Worm (Caenorhabditis elegans) whole organism, young adult: ENCODE data around the gene T26A5.2.

Experiments used
- B0035.1 ChIP-seq: sonication (generic microtip); optimal IDR thresholded peaks from 2 replicates; lab custom pipeline; 2016; ENCODE audit warnings: missing genetic modification characterization, mild to moderate bottlenecking, missing compliant biosample characterization, missing genotype, missing genetic modification reagents
- C06A6.2 ChIP-seq: fragments of 200-800 bp; sonication (Bioruptor generic); conservative IDR thresholded peaks from 2 replicates; pipeline ENCODE4 v1.3.6; 2022; ENCODE audit warnings: missing genetic modification characterization, missing compliant biosample characterization
- F22D6.2 ChIP-seq: sonication (generic microtip); optimal IDR thresholded peaks from 2 replicates; lab custom pipeline; 2016; ENCODE audit warnings: mild to moderate bottlenecking, missing genetic modification characterization, missing compliant biosample characterization
- F33H1.4 ChIP-seq: fragments of 200-800 bp; sonication (Bioruptor generic); IDR thresholded peaks from 2 replicates; pipeline ENCODE4 v1.3.6; 2022; ENCODE audit warnings: missing genetic modification reagents, missing genetic modification characterization, missing compliant biosample characterization
- F37B4.10 ChIP-seq: fragments of 200-800 bp; sonication (Bioruptor generic); IDR thresholded peaks from 2 replicates; pipeline ENCODE4 v1.3.6; 2022; ENCODE audit warnings: missing genetic modification characterization, missing compliant biosample characterization
- F49E8.2 ChIP-seq: sonication (generic microtip); optimal IDR thresholded peaks from 3 replicates; lab custom pipeline; 2017; ENCODE audit warnings: missing genetic modification characterization, mild to moderate bottlenecking, missing compliant biosample characterization, antibody characterized with exemption, moderate library complexity; ENCODE audit not compliant: insufficient read depth
- F57A8.1 ChIP-seq: fragments of 200-800 bp; sonication (Bioruptor generic); optimal IDR thresholded peaks from 2 replicates; lab custom pipeline; 2018; ENCODE audit warnings: mild to moderate bottlenecking, missing genetic modification characterization, moderate library complexity, missing compliant biosample characterization
- Y53F4B.3 ChIP-seq: fragments of 200-800 bp; sonication (Bioruptor generic); IDR thresholded peaks from 2 replicates; pipeline ENCODE4 v1.3.6; 2022; ENCODE audit warnings: missing genetic modification reagents, missing genetic modification characterization, missing compliant biosample characterization
- Y79H2A.3 ChIP-seq: fragments of 200-800 bp; sonication (Bioruptor generic); conservative IDR thresholded peaks from 2 replicates; pipeline ENCODE4 v1.3.6; 2022; ENCODE audit warnings: missing genetic modification reagents, missing genetic modification characterization, missing compliant biosample characterization
- athp-1 ChIP-seq: sonication (generic microtip); optimal IDR thresholded peaks from 2 replicates; lab custom pipeline; 2017; ENCODE audit warnings: mild to moderate bottlenecking, missing genetic modification characterization, missing compliant biosample characterization
- attf-6 ChIP-seq: fragments of 200-800 bp; sonication (Bioruptor generic); IDR thresholded peaks from 2 replicates; pipeline ENCODE4 v1.3.6; 2022; ENCODE audit warnings: missing genetic modification reagents, missing genetic modification characterization, missing compliant biosample characterization
- bed-1 ChIP-seq: fragments of 200-800 bp; sonication (Bioruptor generic); IDR thresholded peaks from 2 replicates; pipeline ENCODE4 v1.3.6; 2022; ENCODE audit warnings: missing genetic modification reagents, missing genetic modification characterization, missing compliant biosample characterization
- cebp-1 ChIP-seq, 2 experiments: fragments of 200-800 bp in 1 of 2; sonication (Bioruptor generic) in 1 of 2; sonication (generic microtip) in 1 of 2; IDR thresholded peaks in 1 of 2; optimal IDR thresholded peaks in 1 of 2; 2 replicates each; pipeline versions ENCODE4 v1.3.6 to Lab custom; 2017 to 2022; ENCODE audit warnings: missing compliant biosample characterization in 2 of 2, missing genetic modification characterization in 2 of 2, mild to moderate bottlenecking in 1 of 2, missing genetic modification reagents in 1 of 2, moderate library complexity in 1 of 2
- cebp-2 ChIP-seq: fragments of 200-800 bp; sonication (Bioruptor generic); IDR thresholded peaks from 2 replicates; pipeline ENCODE4 v1.3.6; 2022; ENCODE audit warnings: missing genetic modification characterization, missing compliant biosample characterization
- ceh-79 ChIP-seq: sonication (generic microtip); optimal IDR thresholded peaks from 2 replicates; lab custom pipeline; 2017; ENCODE audit warnings: mild to moderate bottlenecking, missing genetic modification characterization, missing compliant biosample characterization
- chd-7 ChIP-seq: sonication (generic microtip); optimal IDR thresholded peaks from 2 replicates; lab custom pipeline; 2016; ENCODE audit warnings: mild to moderate bottlenecking, missing genetic modification characterization, moderate library complexity, missing compliant biosample characterization
- die-1 ChIP-seq: sonication (generic microtip); optimal IDR thresholded peaks from 2 replicates; lab custom pipeline; 2016; ENCODE audit warnings: missing genotype, mild to moderate bottlenecking, missing genetic modification characterization, missing compliant biosample characterization
- egl-44 ChIP-seq: fragments of 200-800 bp; sonication (Bioruptor generic); IDR thresholded peaks from 2 replicates; pipeline ENCODE4 v1.3.6; 2022; ENCODE audit warnings: missing genetic modification reagents, missing genetic modification characterization, missing compliant biosample characterization
- ekl-4 ChIP-seq: fragments of 200-800 bp; sonication (Bioruptor generic); IDR thresholded peaks from 2 replicates; pipeline ENCODE4 v1.3.6; 2022; ENCODE audit warnings: missing genetic modification reagents, missing genetic modification characterization, missing compliant biosample characterization
- fkh-3 ChIP-seq: sonication (generic microtip); optimal IDR thresholded peaks from 2 replicates; lab custom pipeline; 2016; ENCODE audit warnings: mild to moderate bottlenecking, missing genetic modification characterization, missing compliant biosample characterization
- him-1 ChIP-seq: sonication (generic microtip); optimal IDR thresholded peaks from 2 replicates; lab custom pipeline; 2016; ENCODE audit warnings: missing genotype, missing genetic modification reagents, missing genetic modification characterization, missing compliant biosample characterization
- hmg-20 ChIP-seq: fragments of 200-800 bp; sonication (Bioruptor generic); IDR thresholded peaks from 2 replicates; pipeline ENCODE4 v1.3.6; 2022; ENCODE audit warnings: missing genetic modification reagents, missing genetic modification characterization, missing compliant biosample characterization
- let-607 ChIP-seq, 2 experiments: fragments of 200-800 bp in 1 of 2; sonication (Bioruptor generic) in 1 of 2; sonication (generic microtip) in 1 of 2; optimal IDR thresholded peaks; 2 replicates each; lab custom pipeline; 2016 to 2018; ENCODE audit warnings: mild to moderate bottlenecking in 2 of 2, missing compliant biosample characterization in 2 of 2, missing genetic modification characterization in 2 of 2, moderate library complexity in 2 of 2, missing genotype in 1 of 2
- lsl-1 ChIP-seq: fragments of 200-800 bp; sonication (Bioruptor generic); optimal IDR thresholded peaks from 2 replicates; lab custom pipeline; 2018; ENCODE audit warnings: mild to moderate bottlenecking, missing genetic modification characterization, moderate library complexity, missing compliant biosample characterization
- madf-6 ChIP-seq: fragments of 200-800 bp; sonication (Bioruptor generic); IDR thresholded peaks from 2 replicates; pipeline ENCODE4 v1.3.6; 2022; ENCODE audit warnings: missing genetic modification reagents, missing genetic modification characterization, missing compliant biosample characterization
- madf-8 ChIP-seq: fragments of 200-800 bp; sonication (Bioruptor generic); conservative IDR thresholded peaks from 2 replicates; pipeline ENCODE4 v1.3.6; 2022; ENCODE audit warnings: missing genetic modification reagents, missing genetic modification characterization, missing compliant biosample characterization
- mel-28 ChIP-seq: sonication (generic microtip); optimal IDR thresholded peaks from 2 replicates; lab custom pipeline; 2016; ENCODE audit warnings: borderline replicate concordance, mild to moderate bottlenecking, missing genetic modification characterization, missing compliant biosample characterization
- mes-4 ChIP-seq: sonication (generic microtip); optimal IDR thresholded peaks from 2 replicates; lab custom pipeline; 2016; ENCODE audit warnings: missing genotype, missing genetic modification characterization, missing compliant biosample characterization
- nfya-1 ChIP-seq: sonication (generic microtip); optimal IDR thresholded peaks from 2 replicates; lab custom pipeline; 2017; ENCODE audit warnings: antibody characterized with exemption, missing compliant biosample characterization, missing genetic modification characterization, borderline replicate concordance; ENCODE audit not compliant: insufficient read depth
- nfya-2 ChIP-seq: fragments of 200-800 bp; sonication (Bioruptor generic); IDR thresholded peaks from 2 replicates; pipeline ENCODE4 v1.3.6; 2022; ENCODE audit warnings: missing genetic modification reagents, missing genetic modification characterization, missing compliant biosample characterization
- nfyb-1 ChIP-seq: fragments of 200-800 bp; sonication (Bioruptor generic); IDR thresholded peaks from 2 replicates; pipeline ENCODE4 v1.3.6; 2022; ENCODE audit warnings: missing genetic modification reagents, missing genetic modification characterization, missing compliant biosample characterization
- nhr-120 ChIP-seq: fragments of 200-800 bp; sonication (Bioruptor generic); IDR thresholded peaks from 2 replicates; pipeline ENCODE4 v1.3.6; 2022; ENCODE audit warnings: missing genetic modification characterization, missing compliant biosample characterization
- nhr-80 ChIP-seq: sonication (generic microtip); optimal IDR thresholded peaks from 2 replicates; lab custom pipeline; 2016; ENCODE audit warnings: missing genetic modification characterization, missing compliant biosample characterization
- pbrm-1 ChIP-seq: fragments of 200-800 bp; sonication (Bioruptor generic); IDR thresholded peaks from 2 replicates; pipeline ENCODE4 v1.3.6; 2022; ENCODE audit warnings: missing genetic modification reagents, missing genetic modification characterization, missing compliant biosample characterization
- pha-4 ChIP-seq: fragments of 150-350 bp; sonication (generic microtip); optimal IDR thresholded peaks from 2 replicates; lab custom pipeline; 2014; ENCODE audit warnings: missing biosample characterization, missing genetic modification reagents, missing genetic modification characterization
- rcor-1 ChIP-seq: fragments of 200-800 bp; sonication (Bioruptor generic); IDR thresholded peaks from 2 replicates; pipeline ENCODE4 v1.3.6; 2022; ENCODE audit warnings: missing genetic modification reagents, missing genetic modification characterization, missing compliant biosample characterization
- rec-8 ChIP-seq, 2 experiments: sonication (generic microtip); optimal IDR thresholded peaks; 2 replicates each; lab custom pipeline; 2016; ENCODE audit warnings: mild to moderate bottlenecking in 2 of 2, missing genetic modification characterization in 2 of 2, missing genetic modification reagents in 2 of 2, missing genotype in 2 of 2, missing biosample characterization in 1 of 2, missing compliant biosample characterization in 1 of 2, moderate library complexity in 1 of 2
- rpc-1 ChIP-seq, 2 experiments: fragments of 150-350 bp in 1 of 2; sonication (generic microtip) in 1 of 2; optimal IDR thresholded peaks; 2 replicates each; lab custom pipeline; 2014 to 2018; ENCODE audit warnings: missing biosample characterization in 1 of 2, missing genetic modification characterization in 1 of 2, missing genetic modification reagents in 1 of 2, missing genotype in 1 of 2
- sea-2 ChIP-seq: fragments of 200-800 bp; sonication (Bioruptor generic); IDR thresholded peaks from 2 replicates; pipeline ENCODE4 v1.3.6; 2022; ENCODE audit warnings: missing genetic modification characterization, missing compliant biosample characterization
- snpc-1.3 ChIP-seq: sonication (generic microtip); optimal IDR thresholded peaks from 2 replicates; lab custom pipeline; 2017; ENCODE audit warnings: missing genetic modification characterization, mild to moderate bottlenecking, missing compliant biosample characterization, antibody characterized with exemption, moderate library complexity, missing genotype, missing genetic modification reagents; ENCODE audit not compliant: insufficient read depth
- snpc-4 ChIP-seq, 5 experiments: fragments of 150-350 bp in 1 of 5; sonication (generic microtip) in 4 of 5; optimal IDR thresholded peaks; 2 replicates each; lab custom pipeline; 2014 to 2018; ENCODE audit warnings: missing genetic modification characterization in 5 of 5, missing biosample characterization in 3 of 5, antibody characterized with exemption in 2 of 5, mild to moderate bottlenecking in 2 of 5, missing compliant biosample characterization in 2 of 5, missing genotype in 2 of 5, moderate library complexity in 2 of 5, missing genetic modification reagents in 1 of 5
- somi-1 ChIP-seq: fragments of 200-800 bp; sonication (Bioruptor generic); optimal IDR thresholded peaks from 2 replicates; lab custom pipeline; 2018; ENCODE audit warnings: mild to moderate bottlenecking, missing genetic modification characterization, missing compliant biosample characterization
- tbp1 ChIP-seq: fragments of 200-800 bp; sonication (Bioruptor generic); optimal IDR thresholded peaks from 2 replicates; lab custom pipeline; 2018; ENCODE audit warnings: mild to moderate bottlenecking, missing genetic modification characterization, missing compliant biosample characterization
- unc-130 ChIP-seq: sonication (generic microtip); optimal IDR thresholded peaks from 2 replicates; lab custom pipeline; 2016; ENCODE audit warnings: missing genetic modification reagents, missing genetic modification characterization, missing compliant biosample characterization
- unc-62 ChIP-seq: fragments of 150-350 bp; optimal IDR thresholded peaks from 2 replicates; lab custom pipeline; 2014; ENCODE audit warnings: missing biosample characterization, missing genetic modification reagents, missing genetic modification characterization
- ztf-25 ChIP-seq: fragments of 200-800 bp; sonication (Bioruptor generic); IDR thresholded peaks from 2 replicates; pipeline ENCODE4 v1.3.6; 2022; ENCODE audit warnings: missing genetic modification reagents, missing genetic modification characterization, missing compliant biosample characterization
- ztf-28 ChIP-seq: fragments of 200-800 bp; sonication (Bioruptor generic); IDR thresholded peaks from 2 replicates; pipeline ENCODE4 v1.3.6; 2022; ENCODE audit warnings: missing genetic modification reagents, missing genetic modification characterization, missing compliant biosample characterization

The T26A5.2 gene

ce11 chrIII:6431766-6432228 is 35.3 kb upstream of the T26A5.2 start, which contains the start of the genes mrps-17 and txdc-9 (continued):
- TF ChIP-seq die-1 (tag; lab: Kevin White, UChicago) (no peak), pbrm-1 (GFP tag; lab: Robert Waterston, UW) (no peak), nhr-80 (tag; lab: Kevin White, UChicago) (no peak), ekl-4 (GFP tag; lab: Robert Waterston, UW) (no peak), unc-62 (GFP tag; lab: Kevin White, UChicago) (no peak), rcor-1 (GFP tag; lab: Robert Waterston, UW) (no peak), nhr-120 (GFP tag; lab: Robert Waterston, UW) (no peak), attf-6 (no peak), somi-1 (no peak), nfya-2 (GFP tag; lab: Robert Waterston, UW) (no peak), him-1 (tag; lab: Kevin White, UChicago) (no peak), bed-1 (GFP tag; lab: Robert Waterston, UW) (no peak), chd-7 (no peak), madf-6 (peak; percentile 16; the same call in 1 of the 2 replicates), lsl-1 (GFP tag; lab: Kevin White, UChicago) (peak; percentile 48), B0035.1 (tag; lab: Kevin White, UChicago) (no peak), F49E8.2 (tag; lab: Kevin White, UChicago) (no peak), rpc-1 (optimal IDR thresholded peaks at IDR 0.05; lab: Kevin White, UChicago) (no peak), rpc-1 (tag; optimal IDR thresholded peaks at IDR 0.05; lab: Kevin White, UChicago) (no peak), F33H1.4 (peak; percentile 41; the same call in 1 of the 2 replicates), Y53F4B.3 (GFP tag; lab: Robert Waterston, UW) (no peak), let-607 (tag; optimal IDR thresholded peaks at IDR 0.05; lab: Kevin White, UChicago) (peak in 1 of 2 experiments; percentile 35), ceh-79 (tag; lab: Kevin White, UChicago) (no peak), ztf-28 (no peak), F22D6.2 (tag; lab: Kevin White, UChicago) (no peak), unc-130 (GFP tag; lab: Kevin White, UChicago) (no peak), mel-28 (tag; lab: Kevin White, UChicago) (no peak), cebp-2 (GFP tag; lab: Robert Waterston, UW) (no peak), madf-8 (GFP tag; lab: Robert Waterston, UW) (no peak), Y79H2A.3 (GFP tag; lab: Robert Waterston, UW) (no peak), C06A6.2 (GFP tag; lab: Robert Waterston, UW) (no peak), rec-8 (tag; optimal IDR thresholded peaks at IDR 0.05; lab: Kevin White, UChicago) (no peak), egl-44 (GFP tag; lab: Robert Waterston, UW) (no peak), snpc-1.3 (tag; lab: Kevin White, UChicago) (peak; percentile 70), snpc-4 (GFP tag; optimal IDR thresholded peaks at IDR 0.05; lab: Kevin White, UChicago) (no peak), snpc-4 (tag; optimal IDR thresholded peaks at IDR 0.05; lab: Kevin White, UChicago) (peak in 1 of 4 experiments; percentile 35), nfya-1 (tag; lab: Kevin White, UChicago) (no peak), fkh-3 (no peak), F37B4.10 (GFP tag; lab: Robert Waterston, UW) (no peak), cebp-1 (GFP tag; IDR thresholded peaks at IDR 0.05; lab: Robert Waterston, UW) (no peak), cebp-1 (tag; optimal IDR thresholded peaks at IDR 0.05; lab: Kevin White, UChicago) (peak; percentile 48), hmg-20 (GFP tag; lab: Robert Waterston, UW) (no peak), athp-1 (tag; lab: Kevin White, UChicago) (no peak), F57A8.1 (GFP tag; lab: Kevin White, UChicago) (no peak), sea-2 (no peak), pha-4 (no peak), nfyb-1 (GFP tag; lab: Robert Waterston, UW) (no peak), mes-4 (no peak), tbp1 (peak; percentile 53), ztf-25 (no peak)
